Worm (Caenorhabditis elegans): Measurements from ENCODE around the gene fbxa-22.

Gene fbxa-22

ce11 chrIII:907990-908389 lies 30.7 kb upstream of the fbxa-22 start (continued):
- no peak for TF ChIP-seq ceh-82 (tag; optimal IDR thresholded peaks at IDR 0.05)

ce11 chrIII:909540-909939 lies 29.1 kb upstream of the fbxa-22 start, which contains the start of gene crls-1:
Gene crls-1 (minus strand): TSS chrIII:909902.
- TF ChIP-seq Y48G9A.11 (GFP tag; IDR thresholded peaks at IDR 0.05) (0 out of 2 replicates have a peak, but pooled peaks have one; percentile 44), dmd-6 (GFP tag; IDR thresholded peaks at IDR 0.05) (0 out of 2 replicates have a peak, but pooled peaks have one; percentile 9), zag-1 (tag; optimal IDR thresholded peaks at IDR 0.05) (no peak), ama-1 (optimal IDR thresholded peaks at IDR 0.05) (peak; percentile 81), nhr-10 (tag; optimal IDR thresholded peaks at IDR 0.05) (no peak), lin-38 (GFP tag; IDR thresholded peaks at IDR 0.05) (peak; percentile 30; the same call in 1 of the 2 replicates), daf-16 (GFP tag; optimal IDR thresholded peaks at IDR 0.05) (no peak), daf-16 (tag; optimal IDR thresholded peaks at IDR 0.05) (peak; percentile 13), arid-1 (GFP tag; conservative IDR thresholded peaks at IDR 0.05) (0 out of 2 replicates have a peak, but pooled peaks have one; percentile 6), tra-1 (GFP tag; IDR thresholded peaks at IDR 0.05) (0 out of 2 replicates have a peak, but pooled peaks have one; percentile 39), snpc-1.2 (GFP tag; IDR thresholded peaks at IDR 0.05) (no peak), nhr-42 (GFP tag; IDR thresholded peaks at IDR 0.05) (no peak), nhr-25 (tag; optimal IDR thresholded peaks at IDR 0.05; ENCODE audit: borderline replicate concordance, insufficient read depth) (no peak), F49E8.2 (tag; optimal IDR thresholded peaks at IDR 0.05; ENCODE audit: borderline replicate concordance) (no peak), T20F7.1 (GFP tag; optimal IDR thresholded peaks at IDR 0.05) (peak; percentile 20)

ce11 chrIII:910540-911311 lies 27.9 kb upstream of the fbxa-22 start, which contains the start of the genes F23H11.5 and bra-2:
Gene F23H11.5 (minus strand): TSS chrIII:910590.
Gene bra-2 (plus strand): TSS chrIII:911261.
- peak; percentile 95 for TF ChIP-seq T20F7.1 (GFP tag; optimal IDR thresholded peaks at IDR 0.05)
- TF ChIP-seq hmg-1.1 (GFP tag; IDR thresholded peaks at IDR 0.05): no peak
- TF ChIP-seq ama-1 (optimal IDR thresholded peaks at IDR 0.05): peak; percentile 24
- TF ChIP-seq hlh-30 (tag; optimal IDR thresholded peaks at IDR 0.05; ENCODE audit: insufficient read depth): peak; percentile 1
- peak; percentile 41 for TF ChIP-seq nhr-6 (tag; optimal IDR thresholded peaks at IDR 0.05)
- peak; percentile 60 for TF ChIP-seq mes-2 (tag; optimal IDR thresholded peaks at IDR 0.05; ENCODE audit: poor library complexity, severe bottlenecking)
- TF ChIP-seq Y5F2A.4 (GFP tag; optimal IDR thresholded peaks at IDR 0.05): no peak
- peak; percentile 5 for TF ChIP-seq dpl-1 (GFP tag; optimal IDR thresholded peaks at IDR 0.05)
- TF ChIP-seq nhr-102 (tag; optimal IDR thresholded peaks at IDR 0.05): no peak
- TF ChIP-seq pha-4 (GFP tag; IDR thresholded peaks at IDR 0.05): no peak
- peak; percentile 43 for TF ChIP-seq pha-4 (tag; optimal IDR thresholded peaks at IDR 0.05)
- no peak for TF ChIP-seq snpc-1.2 (GFP tag; IDR thresholded peaks at IDR 0.05)

ce11 chrIII:916897-917296 lies 21.8 kb upstream of the fbxa-22 start, which contains the start of gene idpp-13:
Gene idpp-13 (minus strand): TSS chrIII:916997.
- TF ChIP-seq F44E2.7 (GFP tag; IDR thresholded peaks at IDR 0.05) (no peak), arid-1 (GFP tag; conservative IDR thresholded peaks at IDR 0.05) (no peak), madf-9 (GFP tag; conservative IDR thresholded peaks at IDR 0.05) (no peak), aha-1 (tag) (no peak), tag-97 (GFP tag; IDR thresholded peaks at IDR 0.05) (no peak), vab-7 (GFP tag; IDR thresholded peaks at IDR 0.05) (no peak), daf-19 (GFP tag; conservative IDR thresholded peaks at IDR 0.05) (no peak), lim-7 (GFP tag; IDR thresholded peaks at IDR 0.05) (no peak), Y75B8A.6 (GFP tag; IDR thresholded peaks at IDR 0.05) (no peak), ZK546.5 (tag; optimal IDR thresholded peaks at IDR 0.05) (no peak), dpl-1 (GFP tag; optimal IDR thresholded peaks at IDR 0.05) (no peak), duxl-1 (tag; optimal IDR thresholded peaks at IDR 0.05; ENCODE audit: poor library complexity) (no peak), mxl-3 (GFP tag; optimal IDR thresholded peaks at IDR 0.05) (no peak), nhr-76 (tag; optimal IDR thresholded peaks at IDR 0.05) (no peak), madf-5 (GFP tag; IDR thresholded peaks at IDR 0.05) (no peak), egl-43 (GFP tag; IDR thresholded peaks at IDR 0.05) (no peak)
